Worm (Caenorhabditis elegans) whole organism, L2 larva: ENCODE data around the gene gplb-1.
A peak's percentile ranks its signal among the peaks of the same experiment; 100 is the strongest.

Experiments
- C34F6.9 ChIP-seq: fragments of 150-350 bp; optimal IDR thresholded peaks from 2 replicates; lab custom pipeline; 2014; ENCODE audit warnings: missing biosample characterization, missing genetic modification characterization
- F13H6.1 ChIP-seq: sonication (generic microtip); optimal IDR thresholded peaks from 2 replicates; lab custom pipeline; 2016; ENCODE audit warnings: missing genetic modification characterization, missing compliant biosample characterization
- R02D3.7 ChIP-seq: fragments of 150-350 bp; optimal IDR thresholded peaks from 2 replicates; lab custom pipeline; 2014; ENCODE audit warnings: missing biosample characterization, missing genetic modification characterization
- Y55F3AM.14 ChIP-seq: fragments of 200-800 bp; sonication (Bioruptor generic); optimal IDR thresholded peaks from 2 replicates; lab custom pipeline; 2018; ENCODE audit warnings: mild to moderate bottlenecking, missing genetic modification characterization, missing compliant biosample characterization
- ZK546.5 ChIP-seq: sonication (generic microtip); optimal IDR thresholded peaks from 2 replicates; lab custom pipeline; 2017; ENCODE audit warnings: missing biosample characterization, missing genetic modification characterization
- alr-1 ChIP-seq: fragments of 150-350 bp; optimal IDR thresholded peaks from 2 replicates; lab custom pipeline; 2014; ENCODE audit warnings: missing biosample characterization, missing genetic modification characterization
- aly-2 ChIP-seq: fragments of 150-350 bp; optimal IDR thresholded peaks from 2 replicates; lab custom pipeline; 2014; ENCODE audit warnings: missing biosample characterization, missing genetic modification characterization
- ama-1 ChIP-seq: fragments of 150-350 bp; optimal IDR thresholded peaks from 2 replicates; lab custom pipeline; 2018; ENCODE audit warnings: inconsistent platforms
- ceh-16 ChIP-seq: fragments of 150-350 bp; optimal IDR thresholded peaks from 2 replicates; lab custom pipeline; 2014; ENCODE audit warnings: missing biosample characterization, missing genetic modification characterization
- crh-2 ChIP-seq: sonication (generic microtip); optimal IDR thresholded peaks from 2 replicates; lab custom pipeline; 2017; ENCODE audit warnings: missing biosample characterization, missing genetic modification characterization
- dmd-4 ChIP-seq: sonication (generic microtip); optimal IDR thresholded peaks from 2 replicates; lab custom pipeline; 2017; ENCODE audit warnings: missing biosample characterization, missing genetic modification characterization
- elt-3 ChIP-seq: sonication (generic microtip); optimal IDR thresholded peaks from 2 replicates; lab custom pipeline; 2017; ENCODE audit warnings: missing biosample characterization, missing genetic modification characterization
- fos-1 ChIP-seq: fragments of 150-350 bp; optimal IDR thresholded peaks from 2 replicates; lab custom pipeline; 2014; ENCODE audit warnings: missing biosample characterization, missing genetic modification characterization
- gmeb-1 ChIP-seq: fragments of 150-350 bp; optimal IDR thresholded peaks from 2 replicates; lab custom pipeline; 2014; ENCODE audit warnings: missing biosample characterization, missing genetic modification characterization
- lin-13 ChIP-seq: fragments of 150-350 bp; optimal IDR thresholded peaks from 2 replicates; lab custom pipeline; 2014; ENCODE audit warnings: missing biosample characterization, missing genetic modification reagents, missing genetic modification characterization
- lin-39 ChIP-seq: fragments of 150-350 bp; optimal IDR thresholded peaks from 2 replicates; lab custom pipeline; 2014; ENCODE audit warnings: missing biosample characterization, missing genetic modification reagents, missing genetic modification characterization
- lsy-2 ChIP-seq, 2 experiments: fragments of 150-350 bp in 1 of 2; sonication (generic microtip) in 1 of 2; optimal IDR thresholded peaks; 2 replicates each; lab custom pipeline; 2014 to 2017; ENCODE audit warnings: missing biosample characterization in 2 of 2, missing genetic modification characterization in 2 of 2
- mab-5 ChIP-seq: fragments of 150-350 bp; optimal IDR thresholded peaks from 2 replicates; lab custom pipeline; 2014; ENCODE audit warnings: missing biosample characterization, missing genetic modification characterization
- mbf-1 ChIP-seq: sonication (generic microtip); optimal IDR thresholded peaks from 2 replicates; lab custom pipeline; 2017; ENCODE audit warnings: missing biosample characterization, missing genetic modification characterization
- mdl-1 ChIP-seq, 2 experiments: fragments of 150-350 bp in 1 of 2; sonication (generic microtip) in 1 of 2; optimal IDR thresholded peaks; 2 replicates each; lab custom pipeline; 2017; ENCODE audit warnings: missing biosample characterization in 2 of 2, missing genetic modification characterization in 2 of 2
- nhr-10 ChIP-seq: sonication (generic microtip); optimal IDR thresholded peaks from 2 replicates; lab custom pipeline; 2017; ENCODE audit warnings: missing biosample characterization, missing genetic modification characterization
- nhr-11 ChIP-seq: fragments of 150-350 bp; optimal IDR thresholded peaks from 2 replicates; lab custom pipeline; 2014; ENCODE audit warnings: missing biosample characterization, missing genetic modification characterization
- nhr-12 ChIP-seq: fragments of 150-350 bp; optimal IDR thresholded peaks from 2 replicates; lab custom pipeline; 2014; ENCODE audit warnings: missing biosample characterization, missing genetic modification characterization
- nhr-129 ChIP-seq: fragments of 150-350 bp; optimal IDR thresholded peaks from 2 replicates; lab custom pipeline; 2014; ENCODE audit warnings: missing biosample characterization, missing genetic modification characterization
- nhr-21 ChIP-seq: fragments of 150-350 bp; optimal IDR thresholded peaks from 2 replicates; lab custom pipeline; 2014; ENCODE audit warnings: missing biosample characterization, missing genetic modification characterization
- nhr-23 ChIP-seq: fragments of 150-350 bp; optimal IDR thresholded peaks from 2 replicates; lab custom pipeline; 2014; ENCODE audit warnings: missing biosample characterization, missing genetic modification reagents, missing genetic modification characterization
- nhr-237 ChIP-seq: fragments of 150-350 bp; optimal IDR thresholded peaks from 2 replicates; lab custom pipeline; 2014; ENCODE audit warnings: missing biosample characterization, missing genetic modification characterization
- nhr-25 ChIP-seq: fragments of 150-350 bp; sonication (generic microtip); optimal IDR thresholded peaks from 3 replicates; lab custom pipeline; 2014; ENCODE audit warnings: missing biosample characterization, missing genetic modification characterization
- nhr-6 ChIP-seq: fragments of 150-350 bp; optimal IDR thresholded peaks from 2 replicates; lab custom pipeline; 2014; ENCODE audit warnings: missing biosample characterization, missing genetic modification characterization
- peb-1 ChIP-seq: fragments of 150-350 bp; optimal IDR thresholded peaks from 2 replicates; lab custom pipeline; 2014; ENCODE audit warnings: missing biosample characterization, missing genetic modification characterization
- sem-4 ChIP-seq: fragments of 150-350 bp; optimal IDR thresholded peaks from 2 replicates; lab custom pipeline; 2014; ENCODE audit warnings: missing biosample characterization, missing genetic modification reagents, missing genetic modification characterization
- skn-1 ChIP-seq: sonication (generic microtip); optimal IDR thresholded peaks from 2 replicates; lab custom pipeline; 2017; ENCODE audit warnings: missing biosample characterization, missing genetic modification characterization
- sma-9 ChIP-seq, 2 experiments: fragments of 150-350 bp in 1 of 2; sonication (generic microtip) in 1 of 2; optimal IDR thresholded peaks; 2 replicates each; lab custom pipeline; 2014 to 2016; ENCODE audit warnings: missing genetic modification characterization in 2 of 2, mild to moderate bottlenecking in 1 of 2, missing biosample characterization in 1 of 2, missing compliant biosample characterization in 1 of 2, missing genetic modification reagents in 1 of 2, moderate library complexity in 1 of 2
- unc-39 ChIP-seq: fragments of 150-350 bp; optimal IDR thresholded peaks from 2 replicates; lab custom pipeline; 2014; ENCODE audit warnings: missing biosample characterization, missing genetic modification characterization
- unc-55 ChIP-seq: fragments of 150-350 bp; sonication (generic microtip); optimal IDR thresholded peaks from 3 replicates; lab custom pipeline; 2014; ENCODE audit warnings: missing biosample characterization, missing genetic modification reagents, missing genetic modification characterization
- ztf-1 ChIP-seq: fragments of 200-800 bp; sonication (Bioruptor generic); conservative IDR thresholded peaks from 2 replicates; pipeline ENCODE4 v1.3.6; 2022; ENCODE audit warnings: missing genetic modification characterization, missing compliant biosample characterization
- ztf-11 ChIP-seq: sonication (generic microtip); optimal IDR thresholded peaks from 2 replicates; lab custom pipeline; 2017; ENCODE audit warnings: missing biosample characterization, missing genetic modification characterization
- ztf-4 ChIP-seq: fragments of 150-350 bp; optimal IDR thresholded peaks from 2 replicates; lab custom pipeline; 2014; ENCODE audit warnings: missing biosample characterization, missing genetic modification characterization

gplb-1 gene

DNA sequence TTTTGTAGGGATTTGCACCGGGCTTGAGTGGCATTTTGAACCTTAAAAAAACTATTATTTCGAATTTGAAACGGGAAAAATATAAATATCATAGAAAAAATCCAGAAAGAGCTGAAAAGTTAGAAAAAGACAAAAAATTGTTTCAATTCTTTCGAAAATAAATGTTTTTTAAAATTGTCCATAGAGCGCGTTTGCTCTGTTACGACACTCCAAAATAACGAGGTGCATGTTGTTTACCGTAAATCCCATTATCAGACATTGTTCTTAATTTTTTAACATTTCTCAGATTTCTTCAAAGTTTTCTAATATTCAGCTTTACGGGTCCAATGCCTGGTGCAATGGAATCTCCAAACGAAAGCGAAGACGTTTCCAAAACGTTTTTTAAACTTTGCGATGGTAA, 9.0 kb downstream of the gplb-1 start, which contains the start of the genes dnj-22 and natc-1 (continued):
- TF ChIP-seq dmd-4 (tag; lab: Kevin White, UChicago), result no peak
- TF ChIP-seq nhr-21 (tag; lab: Kevin White, UChicago), result peak; percentile 61
- no peak for TF ChIP-seq unc-39 (tag; lab: Kevin White, UChicago)
- TF ChIP-seq unc-55 (GFP tag; lab: Kevin White, UChicago), result peak; percentile 96
- TF ChIP-seq aly-2 (tag; lab: Kevin White, UChicago), result no peak
- peak; percentile 86 for TF ChIP-seq gmeb-1 (tag; lab: Kevin White, UChicago)
- TF ChIP-seq crh-2, result peak; percentile 92
- peak; percentile 63 for TF ChIP-seq skn-1 (tag; lab: Kevin White, UChicago)
- TF ChIP-seq mbf-1 (tag; lab: Kevin White, UChicago), result no peak
- TF ChIP-seq nhr-237 (tag; lab: Kevin White, UChicago), result no peak
- no peak for TF ChIP-seq nhr-11 (tag; lab: Kevin White, UChicago)
- TF ChIP-seq nhr-23 (tag; lab: Kevin White, UChicago), result no peak
- peak; percentile 72 for TF ChIP-seq nhr-6 (tag; lab: Kevin White, UChicago)
- TF ChIP-seq alr-1 (tag; lab: Kevin White, UChicago), result no peak

DNA sequence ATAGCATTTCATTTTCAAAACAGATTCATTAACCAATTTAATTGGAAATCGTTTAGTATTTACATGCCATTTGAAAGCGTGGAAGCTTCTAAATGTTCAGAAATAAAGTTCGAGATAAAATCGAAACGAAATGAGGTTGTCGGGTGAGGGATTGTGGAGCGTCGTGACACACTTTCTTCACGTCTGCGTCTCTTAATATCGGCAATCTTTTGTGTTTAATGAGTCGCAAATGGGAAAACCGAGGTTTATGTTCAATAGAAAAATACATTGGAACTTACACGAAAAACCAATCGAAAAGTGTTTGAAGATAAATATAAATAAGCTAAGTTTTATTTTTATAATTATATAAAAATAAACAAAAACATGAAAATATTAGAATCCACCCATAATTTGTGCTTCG, 10.2 kb downstream of the gplb-1 start:
- TF ChIP-seq mdl-1 (tag; optimal IDR thresholded peaks at IDR 0.05; lab: Kevin White, UChicago) (no peak), ztf-11 (tag; lab: Kevin White, UChicago) (no peak), crh-2 (no peak), elt-3 (tag; lab: Kevin White, UChicago) (no peak), fos-1 (tag; lab: Kevin White, UChicago) (no peak), nhr-237 (tag; lab: Kevin White, UChicago) (no peak), sma-9 (GFP tag; optimal IDR thresholded peaks at IDR 0.05; lab: Kevin White, UChicago) (no peak), sma-9 (tag; optimal IDR thresholded peaks at IDR 0.05; lab: Kevin White, UChicago) (no peak), nhr-10 (tag; lab: Kevin White, UChicago) (no peak), ztf-4 (no peak), sem-4 (tag; lab: Kevin White, UChicago) (peak; percentile 30), nhr-11 (tag; lab: Kevin White, UChicago) (no peak), lin-39 (no peak), R02D3.7 (tag; lab: Kevin White, UChicago) (no peak), lsy-2 (tag; optimal IDR thresholded peaks at IDR 0.05; lab: Kevin White, UChicago) (peak in 1 of 2 experiments; percentile 27), dmd-4 (tag; lab: Kevin White, UChicago) (no peak), C34F6.9 (tag; lab: Kevin White, UChicago) (peak; percentile 42), peb-1 (tag; lab: Kevin White, UChicago) (no peak), nhr-6 (tag; lab: Kevin White, UChicago) (no peak), lin-13 (GFP tag; lab: Kevin White, UChicago) (peak; percentile 30), unc-55 (GFP tag; lab: Kevin White, UChicago) (peak; percentile 46), ceh-16 (tag; lab: Kevin White, UChicago) (no peak), nhr-129 (tag; lab: Kevin White, UChicago) (peak; percentile 7), ama-1 (lab: Kevin White, UChicago) (no peak), nhr-12 (tag; lab: Kevin White, UChicago) (no peak), ZK546.5 (tag; lab: Kevin White, UChicago) (no peak), aly-2 (tag; lab: Kevin White, UChicago) (no peak), nhr-25 (tag; lab: Kevin White, UChicago) (no peak)

DNA sequence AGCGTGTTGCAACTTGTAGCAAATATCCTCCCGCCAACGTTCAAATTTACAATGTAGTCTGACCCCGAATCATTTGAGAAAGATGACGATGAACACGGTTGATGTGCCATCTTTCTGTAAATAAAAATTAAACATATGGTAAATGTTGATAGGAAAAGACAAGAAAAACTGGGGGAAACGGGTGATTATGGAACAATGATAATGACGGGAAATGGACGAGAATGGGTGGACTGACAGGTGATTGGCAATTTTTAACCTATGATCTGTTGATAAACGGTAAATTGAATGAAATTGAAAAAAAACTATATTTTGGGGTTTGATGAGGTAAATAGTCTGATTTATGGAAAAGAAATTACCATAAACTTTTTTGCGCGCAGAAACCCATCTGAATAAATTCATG, 10.7 kb downstream of the gplb-1 start, which contains the start of gene T23B12.6:
Gene T23B12.6 (minus strand): TSS at position 114 of the 400 bp plus-strand sequence.
- TF ChIP-seq nhr-23 (tag; lab: Kevin White, UChicago), result no peak
- no peak for TF ChIP-seq F13H6.1 (tag; lab: Kevin White, UChicago)
- no peak for TF ChIP-seq nhr-25 (tag; lab: Kevin White, UChicago)
- TF ChIP-seq ztf-1, result no peak
- TF ChIP-seq sma-9 (GFP tag; optimal IDR thresholded peaks at IDR 0.05; lab: Kevin White, UChicago), result no peak
- no peak for TF ChIP-seq sma-9 (tag; optimal IDR thresholded peaks at IDR 0.05; lab: Kevin White, UChicago)
- TF ChIP-seq skn-1 (tag; lab: Kevin White, UChicago), result no peak
- TF ChIP-seq ztf-4, result no peak
- TF ChIP-seq lsy-2 (tag; optimal IDR thresholded peaks at IDR 0.05; lab: Kevin White, UChicago), result no peak
- no peak for TF ChIP-seq mab-5 (tag; lab: Kevin White, UChicago)
- TF ChIP-seq C34F6.9 (tag; lab: Kevin White, UChicago), result no peak
- TF ChIP-seq unc-55 (GFP tag; lab: Kevin White, UChicago), result no peak
- no peak for TF ChIP-seq Y55F3AM.14 (GFP tag; lab: Kevin White, UChicago)
